Worm (Caenorhabditis elegans) whole organism, L3 larva: ENCODE data around the gene C28D4.7.

Source experiments
- R02D3.7 ChIP-seq: fragments of 150-350 bp; optimal IDR thresholded peaks from 2 replicates; lab custom pipeline; 2014; ENCODE audit warnings: missing biosample characterization, missing genetic modification characterization
- ama-1 ChIP-seq: fragments of 150-350 bp; optimal IDR thresholded peaks from 2 replicates; lab custom pipeline; 2018
- ceh-16 ChIP-seq: sonication (generic microtip); optimal IDR thresholded peaks from 2 replicates; lab custom pipeline; 2017; ENCODE audit warnings: missing biosample characterization, missing genetic modification characterization
- ceh-28 ChIP-seq: fragments of 150-350 bp; optimal IDR thresholded peaks from 2 replicates; lab custom pipeline; 2014; ENCODE audit warnings: missing biosample characterization, missing genetic modification reagents, missing genetic modification characterization
- ceh-82 ChIP-seq: fragments of 150-350 bp; optimal IDR thresholded peaks from 2 replicates; lab custom pipeline; 2014; ENCODE audit warnings: missing biosample characterization, missing genetic modification characterization
- ceh-9 ChIP-seq: sonication (generic microtip); optimal IDR thresholded peaks from 2 replicates; lab custom pipeline; 2018; ENCODE audit warnings: missing biosample characterization, missing genetic modification characterization
- daf-12 ChIP-seq: fragments of 150-350 bp; optimal IDR thresholded peaks from 2 replicates; lab custom pipeline; 2014; ENCODE audit warnings: missing biosample characterization, missing genetic modification reagents, missing genetic modification characterization
- egl-27 ChIP-seq: sonication (generic microtip); optimal IDR thresholded peaks from 4 replicates; lab custom pipeline; 2017; ENCODE audit warnings: missing biosample characterization, missing genetic modification reagents, missing genetic modification characterization
- egl-5 ChIP-seq: fragments of 150-350 bp; optimal IDR thresholded peaks from 2 replicates; lab custom pipeline; 2017; ENCODE audit warnings: missing biosample characterization, missing genetic modification reagents, missing genetic modification characterization, inconsistent platforms
- elt-2 ChIP-seq: sonication (generic microtip); optimal IDR thresholded peaks from 2 replicates; lab custom pipeline; 2016; ENCODE audit warnings: missing genetic modification reagents, mild to moderate bottlenecking, missing genetic modification characterization, missing compliant biosample characterization
- elt-3 ChIP-seq, 3 experiments: fragments of 150-350 bp in 1 of 3; sonication (generic microtip) in 2 of 3; optimal IDR thresholded peaks; 2 replicates in 2 of 3; 4 replicates in 1 of 3; lab custom pipeline; 2014 to 2017; ENCODE audit warnings: missing biosample characterization in 3 of 3, missing genetic modification characterization in 3 of 3
- eor-1 ChIP-seq, 2 experiments: fragments of 150-350 bp; optimal IDR thresholded peaks; 2 replicates each; lab custom pipeline; 2014 to 2018; ENCODE audit warnings: missing biosample characterization in 2 of 2, missing genetic modification characterization in 2 of 2
- fos-1 ChIP-seq: fragments of 150-350 bp; optimal IDR thresholded peaks from 2 replicates; lab custom pipeline; 2014; ENCODE audit warnings: missing biosample characterization, missing genetic modification characterization
- hmg-11 ChIP-seq: sonication (generic microtip); optimal IDR thresholded peaks from 2 replicates; lab custom pipeline; 2016; ENCODE audit warnings: missing genetic modification characterization, missing compliant biosample characterization
- jun-1 ChIP-seq: fragments of 150-350 bp; optimal IDR thresholded peaks from 2 replicates; lab custom pipeline; 2014; ENCODE audit warnings: missing biosample characterization, missing genetic modification reagents, missing genetic modification characterization
- lin-15B ChIP-seq: fragments of 150-350 bp; optimal IDR thresholded peaks from 2 replicates; lab custom pipeline; 2014; ENCODE audit warnings: missing biosample characterization, missing genetic modification characterization
- lin-39 ChIP-seq: fragments of 150-350 bp; optimal IDR thresholded peaks from 2 replicates; lab custom pipeline; 2018; ENCODE audit warnings: missing biosample characterization, missing genetic modification reagents, missing genetic modification characterization
- lsy-12 ChIP-seq: sonication (generic microtip); optimal IDR thresholded peaks from 2 replicates; lab custom pipeline; 2016; ENCODE audit warnings: mild to moderate bottlenecking, missing genetic modification characterization, missing compliant biosample characterization
- mdl-1 ChIP-seq: fragments of 150-350 bp; optimal IDR thresholded peaks from 2 replicates; lab custom pipeline; 2014; ENCODE audit warnings: missing biosample characterization, missing genetic modification characterization
- nfya-1 ChIP-seq: sonication (generic microtip); optimal IDR thresholded peaks from 2 replicates; lab custom pipeline; 2017; ENCODE audit warnings: missing genetic modification characterization, mild to moderate bottlenecking, missing compliant biosample characterization, antibody characterized with exemption, moderate library complexity; ENCODE audit not compliant: insufficient read depth
- nhr-11 ChIP-seq: fragments of 150-350 bp; optimal IDR thresholded peaks from 2 replicates; lab custom pipeline; 2014; ENCODE audit warnings: missing biosample characterization, missing genetic modification characterization
- nhr-12 ChIP-seq: fragments of 150-350 bp; optimal IDR thresholded peaks from 2 replicates; lab custom pipeline; 2014; ENCODE audit warnings: missing biosample characterization, missing genetic modification characterization
- nhr-23 ChIP-seq: fragments of 150-350 bp; optimal IDR thresholded peaks from 2 replicates; lab custom pipeline; 2014; ENCODE audit warnings: missing biosample characterization, missing genetic modification reagents, missing genetic modification characterization
- nhr-237 ChIP-seq: fragments of 150-350 bp; optimal IDR thresholded peaks from 2 replicates; lab custom pipeline; 2014; ENCODE audit warnings: missing biosample characterization, missing genetic modification characterization
- nhr-25 ChIP-seq: sonication (generic microtip); optimal IDR thresholded peaks from 2 replicates; lab custom pipeline; 2017; ENCODE audit warnings: missing biosample characterization, missing genetic modification characterization
- nhr-28 ChIP-seq: fragments of 150-350 bp; optimal IDR thresholded peaks from 2 replicates; lab custom pipeline; 2014; ENCODE audit warnings: missing biosample characterization, missing genetic modification characterization
- nhr-67 ChIP-seq: fragments of 150-350 bp; optimal IDR thresholded peaks from 2 replicates; lab custom pipeline; 2014; ENCODE audit warnings: missing biosample characterization, missing genetic modification characterization
- pha-4 ChIP-seq: fragments of 150-350 bp; optimal IDR thresholded peaks from 2 replicates; lab custom pipeline; 2014; ENCODE audit warnings: missing biosample characterization, missing genetic modification reagents, missing genetic modification characterization
- pqm-1 ChIP-seq: fragments of 150-350 bp; optimal IDR thresholded peaks from 2 replicates; lab custom pipeline; 2017; ENCODE audit warnings: missing biosample characterization, missing genetic modification characterization, inconsistent platforms
- skn-1 ChIP-seq: fragments of 150-350 bp; optimal IDR thresholded peaks from 2 replicates; lab custom pipeline; 2014; ENCODE audit warnings: missing biosample characterization, missing genetic modification characterization
- snpc-4 ChIP-seq: fragments of 150-350 bp; optimal IDR thresholded peaks from 2 replicates; lab custom pipeline; 2014; ENCODE audit warnings: missing biosample characterization, missing genetic modification characterization
- tbx-2 ChIP-seq: sonication (generic microtip); optimal IDR thresholded peaks from 2 replicates; lab custom pipeline; 2016; ENCODE audit warnings: mild to moderate bottlenecking, missing genetic modification characterization, missing compliant biosample characterization
- unc-62 ChIP-seq: fragments of 150-350 bp; sonication (generic microtip); optimal IDR thresholded peaks from 4 replicates; lab custom pipeline; 2014; ENCODE audit warnings: missing biosample characterization, missing genetic modification reagents, missing genetic modification characterization
- ztf-4 ChIP-seq: fragments of 150-350 bp; optimal IDR thresholded peaks from 2 replicates; lab custom pipeline; 2014; ENCODE audit warnings: missing biosample characterization, missing genetic modification characterization

C28D4.7 gene

DNA sequence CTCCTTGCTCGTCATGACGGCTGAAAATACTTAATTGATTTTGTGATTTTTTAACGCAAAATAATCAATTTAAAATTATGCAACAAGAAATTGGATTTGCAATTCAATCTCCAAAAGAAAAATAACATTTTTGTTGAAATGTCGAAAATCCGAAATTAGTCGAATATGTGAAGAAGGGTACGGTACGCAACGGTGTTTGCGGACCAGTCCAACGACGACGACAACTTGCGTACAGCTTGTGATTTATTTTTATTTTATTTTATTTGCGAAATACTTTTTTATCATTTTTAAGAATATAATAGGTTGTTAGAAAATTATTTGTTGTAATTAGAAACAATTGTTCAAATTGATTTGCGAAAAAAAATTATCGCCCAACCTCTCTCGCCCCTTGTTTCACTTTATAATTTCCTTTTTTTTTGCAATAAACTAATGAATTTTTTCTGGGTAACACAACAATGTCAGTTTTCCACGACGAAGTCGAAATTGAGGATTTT is 36.2 kb downstream of the C28D4.7 start, which contains the start of the genes dcaf-1 and dph-3:
Gene dcaf-1 (minus strand): TSS at position 20 of the 494 bp plus-strand sequence.
Gene dph-3 (plus strand): TSS at position 444 of the 494 bp plus-strand sequence.
- TF ChIP-seq ceh-9 (no peak), nhr-28 (tag; lab: Kevin White, UChicago) (no peak), nhr-237 (tag; lab: Kevin White, UChicago) (no peak), snpc-4 (tag; lab: Kevin White, UChicago) (no peak), egl-5 (tag; lab: Kevin White, UChicago) (peak; percentile 69), mdl-1 (tag; lab: Kevin White, UChicago) (no peak), skn-1 (tag; lab: Kevin White, UChicago) (peak; percentile 80), ceh-82 (tag; lab: Kevin White, UChicago) (no peak), nfya-1 (tag; lab: Kevin White, UChicago) (peak; percentile 78), lin-15B (tag; lab: Kevin White, UChicago) (peak; percentile 48), lsy-12 (tag; lab: Kevin White, UChicago) (no peak), nhr-23 (tag; lab: Kevin White, UChicago) (peak; percentile 22), eor-1 (tag; optimal IDR thresholded peaks at IDR 0.05; lab: Kevin White, UChicago) (no peak), unc-62 (GFP tag; lab: Kevin White, UChicago) (no peak), ztf-4 (tag; lab: Kevin White, UChicago) (no peak), hmg-11 (tag; lab: Kevin White, UChicago) (peak; percentile 35), ceh-16 (tag; lab: Kevin White, UChicago) (no peak), pha-4 (tag; lab: Kevin White, UChicago) (peak; percentile 58), ceh-28 (tag; lab: Kevin White, UChicago) (no peak), pqm-1 (tag; lab: Kevin White, UChicago) (no peak), egl-27 (tag; lab: Kevin White, UChicago) (no peak), elt-2 (tag; lab: Kevin White, UChicago) (peak; percentile 14), R02D3.7 (tag; lab: Kevin White, UChicago) (no peak), nhr-12 (tag; lab: Kevin White, UChicago) (no peak), daf-12 (tag; lab: Kevin White, UChicago) (no peak), lin-39 (tag; lab: Kevin White, UChicago) (no peak), jun-1 (tag; lab: Kevin White, UChicago) (no peak)
- TF ChIP-seq, all 47 proteins: peak for 8

DNA sequence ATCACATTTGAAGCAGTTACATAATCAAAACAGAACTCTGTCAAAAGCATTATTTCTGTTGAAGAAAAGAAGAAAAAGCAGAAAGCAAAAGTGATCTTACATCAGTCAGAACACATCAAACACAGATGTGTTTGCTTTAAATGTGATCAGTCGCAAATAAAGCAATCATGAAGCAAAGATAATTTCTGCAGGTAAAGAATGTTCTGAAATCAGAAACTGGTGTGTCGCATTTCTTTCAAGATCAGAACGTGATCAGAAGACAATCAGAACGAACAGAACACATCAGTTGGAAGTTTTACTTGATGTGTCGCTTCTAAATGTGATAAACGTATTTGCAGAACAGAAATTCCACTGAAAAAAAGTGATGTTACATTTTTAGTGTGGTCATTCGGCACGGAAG is 43.9 kb downstream of the C28D4.7 start:
- TF ChIP-seq nhr-25 (tag; lab: Kevin White, UChicago) (no peak), pha-4 (tag; lab: Kevin White, UChicago) (peak; percentile 22), ama-1 (lab: Kevin White, UChicago) (no peak)

DNA sequence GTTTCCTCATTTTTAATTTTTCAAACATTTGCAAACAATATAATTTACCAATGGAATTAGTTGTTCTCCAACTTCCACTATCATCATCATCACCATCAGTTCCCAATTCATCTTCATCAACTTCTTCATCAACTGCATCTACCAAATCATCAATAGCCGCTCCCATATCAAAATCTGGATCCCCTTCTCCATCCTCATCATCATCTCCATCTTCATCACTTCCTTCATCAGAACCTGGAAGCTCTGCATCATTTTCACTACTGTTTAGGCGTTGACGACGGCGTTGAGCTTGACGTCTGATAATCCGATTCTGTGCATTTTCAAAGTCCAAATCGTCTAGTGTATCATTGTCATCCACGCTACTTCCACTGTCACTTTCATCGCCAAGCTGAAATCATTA is 45.1 kb downstream of the C28D4.7 start:
- no peak for TF ChIP-seq unc-62 (GFP tag; lab: Kevin White, UChicago)
- no peak for TF ChIP-seq elt-3 (tag; optimal IDR thresholded peaks at IDR 0.05; lab: Kevin White, UChicago)
- no peak for TF ChIP-seq tbx-2
- no peak for TF ChIP-seq egl-5 (tag; lab: Kevin White, UChicago)
- TF ChIP-seq nhr-237 (tag; lab: Kevin White, UChicago), result no peak
- no peak for TF ChIP-seq fos-1 (tag; lab: Kevin White, UChicago)

DNA sequence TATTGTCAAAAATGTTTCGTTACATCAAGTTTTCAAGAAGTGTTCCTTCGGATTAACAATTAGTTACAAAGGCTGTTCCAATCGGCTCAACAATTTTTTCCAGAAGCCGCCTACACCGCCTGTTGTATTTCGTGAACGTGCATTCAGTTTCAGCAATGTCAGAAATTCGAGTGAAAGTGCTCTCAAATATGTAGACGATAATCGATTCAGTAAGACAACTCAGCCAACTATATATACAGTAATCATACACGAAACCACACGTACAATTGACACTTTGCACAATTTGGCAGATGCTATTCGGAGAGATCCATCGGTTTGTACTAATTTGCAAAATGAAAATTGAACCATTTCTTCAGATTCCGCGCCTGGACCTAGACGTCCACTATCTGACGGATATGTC is 46.4 kb downstream of the C28D4.7 start:
- TF ChIP-seq nhr-67 (tag; lab: Kevin White, UChicago), result no peak
- no peak for TF ChIP-seq nhr-237 (tag; lab: Kevin White, UChicago)
- no peak for TF ChIP-seq skn-1 (tag; lab: Kevin White, UChicago)
- no peak for TF ChIP-seq ztf-4 (tag; lab: Kevin White, UChicago)
- TF ChIP-seq ceh-82 (tag; lab: Kevin White, UChicago), result no peak
- no peak for TF ChIP-seq nhr-25 (tag; lab: Kevin White, UChicago)
- TF ChIP-seq nhr-11 (tag; lab: Kevin White, UChicago), result no peak
- TF ChIP-seq egl-5 (tag; lab: Kevin White, UChicago), result no peak
- TF ChIP-seq mdl-1 (tag; lab: Kevin White, UChicago), result no peak
- no peak for TF ChIP-seq lin-39 (tag; lab: Kevin White, UChicago)
